Worm (Caenorhabditis elegans) whole organism, young adult: ENCODE measurements around the gene F21C10.18.

Source experiments
- B0336.3 ChIP-seq: fragments of 200-800 bp; sonication (Bioruptor generic); IDR thresholded peaks from 2 replicates; pipeline ENCODE4 v1.3.6; 2022; ENCODE audit warnings: missing genetic modification characterization, missing compliant biosample characterization
- F23B12.7 ChIP-seq: sonication (generic microtip); optimal IDR thresholded peaks from 2 replicates; lab custom pipeline; 2017; ENCODE audit warnings: missing genetic modification characterization, mild to moderate bottlenecking, missing compliant biosample characterization, antibody characterized with exemption, moderate library complexity; ENCODE audit not compliant: insufficient read depth
- F49E8.2 ChIP-seq: sonication (generic microtip); optimal IDR thresholded peaks from 3 replicates; lab custom pipeline; 2017; ENCODE audit warnings: missing genetic modification characterization, mild to moderate bottlenecking, missing compliant biosample characterization, antibody characterized with exemption, moderate library complexity; ENCODE audit not compliant: insufficient read depth
- bed-1 ChIP-seq: fragments of 200-800 bp; sonication (Bioruptor generic); IDR thresholded peaks from 2 replicates; pipeline ENCODE4 v1.3.6; 2022; ENCODE audit warnings: missing genetic modification reagents, missing genetic modification characterization, missing compliant biosample characterization
- ceh-27 ChIP-seq: fragments of 200-800 bp; sonication (Bioruptor generic); optimal IDR thresholded peaks from 2 replicates; lab custom pipeline; 2018; ENCODE audit warnings: mild to moderate bottlenecking, missing genetic modification characterization, moderate library complexity, missing compliant biosample characterization
- dox-1 ChIP-seq: fragments of 200-800 bp; sonication (Bioruptor generic); IDR thresholded peaks from 2 replicates; pipeline ENCODE4 v1.3.6; 2022; ENCODE audit warnings: missing genetic modification reagents, missing genetic modification characterization, missing compliant biosample characterization
- lin-40 ChIP-seq: sonication (generic microtip); optimal IDR thresholded peaks from 2 replicates; lab custom pipeline; 2016; ENCODE audit warnings: missing genetic modification characterization, mild to moderate bottlenecking, missing compliant biosample characterization, missing genotype, missing genetic modification reagents
- madf-3 ChIP-seq: fragments of 200-800 bp; sonication (Bioruptor generic); IDR thresholded peaks from 2 replicates; pipeline ENCODE4 v1.3.6; 2022; ENCODE audit warnings: missing genetic modification reagents, missing genetic modification characterization, missing compliant biosample characterization
- tlf-1 ChIP-seq: fragments of 200-800 bp; sonication (Bioruptor generic); optimal IDR thresholded peaks from 2 replicates; lab custom pipeline; 2018; ENCODE audit warnings: mild to moderate bottlenecking, missing genetic modification characterization, missing compliant biosample characterization
- unc-130 ChIP-seq: sonication (generic microtip); optimal IDR thresholded peaks from 2 replicates; lab custom pipeline; 2016; ENCODE audit warnings: missing genetic modification reagents, missing genetic modification characterization, missing compliant biosample characterization

DNA sequence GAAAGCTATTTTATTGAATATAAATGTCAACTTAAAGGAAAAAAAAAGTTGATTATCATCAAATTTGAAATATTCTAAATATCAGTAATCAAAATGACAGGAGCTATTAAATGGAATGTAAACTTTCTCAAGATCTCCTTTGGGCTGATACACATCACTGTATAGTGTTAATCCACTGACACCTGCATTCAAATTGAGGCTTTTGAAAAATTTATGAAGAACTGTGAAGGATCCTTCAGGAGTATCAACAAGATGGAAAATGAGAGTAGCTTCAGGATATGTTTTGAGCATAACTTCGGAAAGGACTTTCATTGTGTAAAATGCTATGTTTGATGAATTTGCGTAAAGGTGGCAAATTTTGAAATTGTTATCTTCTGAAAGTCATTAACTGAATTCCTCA lies 11.1 kb upstream of the F21C10.18 start:
- TF ChIP-seq F49E8.2 (tag; lab: Kevin White, UChicago) (no peak), ceh-27 (GFP tag; lab: Kevin White, UChicago) (no peak), tlf-1 (GFP tag; lab: Kevin White, UChicago) (peak; percentile 14), dox-1 (GFP tag; lab: Robert Waterston, UW) (no peak), F23B12.7 (no peak), madf-3 (GFP tag; lab: Robert Waterston, UW) (no peak), bed-1 (no peak), unc-130 (GFP tag; lab: Kevin White, UChicago) (no peak), B0336.3 (peak; percentile 27; the same call in 1 of the 2 replicates), lin-40 (tag; lab: Kevin White, UChicago) (no peak)
